Fruit fly (Drosophila melanogaster): ENCODE data around the gene CG43998.

- TF ChIP-seq Dll (optimal IDR thresholded peaks at IDR 0.05): no peak
- no peak for TF ChIP-seq usp (GFP tag; optimal IDR thresholded peaks at IDR 0.05)
- no peak for TF ChIP-seq pan (optimal IDR thresholded peaks at IDR 0.05)
- no peak for TF ChIP-seq psq (optimal IDR thresholded peaks at IDR 0.05)
- no peak for TF ChIP-seq EcR (GFP tag; optimal IDR thresholded peaks at IDR 0.05)
- TF ChIP-seq CG8478 (optimal IDR thresholded peaks at IDR 0.05): no peak
Measured at dm6 chr3R:23942965-23943413, 14.2 kb upstream of the CG43998 start, which contains the start of gene Gdh.
